2 fruit fly cellular contexts compared by ENCODE assay signal in genomic region chrX:5038411-5038810, dm6.
TF ChIP-seq lines count a peak whose summit lies in the region.

No protein-coding gene starts in this region.

TF ChIP-seq in whole organism, embryonic, 481 proteins besides CTCF, POLR2A, EP300 and RAD21 (continued from another document):
- peak; percentile 47 for TF ChIP-seq CG12769 (tag; optimal IDR thresholded peaks at IDR 0.05; lab: Kevin White, UChicago)
- 0 out of 2 replicates have a peak, but pooled peaks have one; percentile 35 for TF ChIP-seq CG17328 (GFP tag; IDR thresholded peaks at IDR 0.05; lab: Robert Waterston, UW)
- peak; percentile 25; the same call in 1 of the 3 replicates for TF ChIP-seq row (GFP tag; IDR thresholded peaks at IDR 0.05; lab: Robert Waterston, UW)
- TF ChIP-seq Drgx (GFP tag; IDR thresholded peaks at IDR 0.05; lab: Robert Waterston, UW), result 0 out of 2 replicates have a peak, but pooled peaks have one; percentile 29
- no peak for TF ChIP-seq ems (GFP tag; optimal IDR thresholded peaks at IDR 0.05; lab: Kevin White, UChicago)
- TF ChIP-seq Oaz (GFP tag; IDR thresholded peaks at IDR 0.05; lab: Robert Waterston, UW), result no peak
- peak; percentile 10 for TF ChIP-seq grau (tag; optimal IDR thresholded peaks at IDR 0.05; lab: Kevin White, UChicago)
- TF ChIP-seq CG2120 (GFP tag; optimal IDR thresholded peaks at IDR 0.05; lab: Kevin White, UChicago), result peak; percentile 36
- TF ChIP-seq sob (GFP tag; IDR thresholded peaks at IDR 0.05; lab: Robert Waterston, UW), result 0 out of 2 replicates have a peak, but pooled peaks have one; percentile 29
- 0 out of 2 replicates have a peak, but pooled peaks have one; percentile 15 for TF ChIP-seq ara (GFP tag; IDR thresholded peaks at IDR 0.05; lab: Robert Waterston, UW)
- 0 out of 2 replicates have a peak, but pooled peaks have one; percentile 26 for TF ChIP-seq CG32772 (GFP tag; IDR thresholded peaks at IDR 0.05; lab: Robert Waterston, UW)
- no peak for TF ChIP-seq CG1024 (GFP tag; IDR thresholded peaks at IDR 0.05; lab: Robert Waterston, UW)
- 0 out of 2 replicates have a peak, but pooled peaks have one; percentile 31 for TF ChIP-seq lmd (GFP tag; IDR thresholded peaks at IDR 0.05; lab: Robert Waterston, UW)
- TF ChIP-seq slbo (GFP tag; IDR thresholded peaks at IDR 0.05; lab: Robert Waterston, UW), result peak; percentile 48
- TF ChIP-seq Atf-2 (GFP tag; optimal IDR thresholded peaks at IDR 0.05; lab: Kevin White, UChicago), result no peak
- TF ChIP-seq CG15073 (GFP tag; optimal IDR thresholded peaks at IDR 0.05; lab: Kevin White, UChicago), result no peak
- peak; percentile 7 for TF ChIP-seq CG30403 (GFP tag; optimal IDR thresholded peaks at IDR 0.05; lab: Kevin White, UChicago)
- peak; percentile 13 for TF ChIP-seq fd96Cb (tag; optimal IDR thresholded peaks at IDR 0.05; lab: Kevin White, UChicago)
- peak; percentile 38; the same call in 1 of the 2 replicates for TF ChIP-seq CG32532 (GFP tag; IDR thresholded peaks at IDR 0.05; lab: Robert Waterston, UW)
- no peak for TF ChIP-seq CG8290 (GFP tag; optimal IDR thresholded peaks at IDR 0.05; lab: Kevin White, UChicago)
- peak in 1 of 2 experiments; percentile 49 for TF ChIP-seq CG8290 (tag; optimal IDR thresholded peaks at IDR 0.05; lab: Kevin White, UChicago)
- TF ChIP-seq unpg (GFP tag; optimal IDR thresholded peaks at IDR 0.05; lab: Kevin White, UChicago), result peak; percentile 28
- TF ChIP-seq CG2712 (tag; optimal IDR thresholded peaks at IDR 0.05; lab: Kevin White, UChicago), result peak; percentile 27

TF ChIP-seq in whole organism, prepupa, 60 proteins besides CTCF, POLR2A, EP300 and RAD21 (continued from another document):
- TF ChIP-seq CG8632 (GFP tag; optimal IDR thresholded peaks at IDR 0.05; lab: Kevin White, UChicago) (no peak), Ets21C (GFP tag; optimal IDR thresholded peaks at IDR 0.05; lab: Kevin White, UChicago) (no peak), svp (GFP tag; lab: Kevin White, UChicago) (peak; percentile 69), cyc (GFP tag; optimal IDR thresholded peaks at IDR 0.05; lab: Kevin White, UChicago) (peak; percentile 20), acj6 (GFP tag; optimal IDR thresholded peaks at IDR 0.05; lab: Kevin White, UChicago) (peak; percentile 33), pdm3 (GFP tag; optimal IDR thresholded peaks at IDR 0.05; lab: Kevin White, UChicago) (peak; percentile 25), CG6163 (GFP tag; IDR thresholded peaks at IDR 0.05; lab: Robert Waterston, UW) (peak; percentile 64), CG3919 (GFP tag; optimal IDR thresholded peaks at IDR 0.05; lab: Kevin White, UChicago) (peak; percentile 53), topi (GFP tag; optimal IDR thresholded peaks at IDR 0.05; lab: Kevin White, UChicago) (peak; percentile 26), CG31627 (GFP tag; optimal IDR thresholded peaks at IDR 0.05; lab: Kevin White, UChicago) (peak; percentile 11), Gug (GFP tag; IDR thresholded peaks at IDR 0.05; lab: Robert Waterston, UW) (no peak), esn (GFP tag; optimal IDR thresholded peaks at IDR 0.05; lab: Kevin White, UChicago) (peak; percentile 37), CG10631 (GFP tag; optimal IDR thresholded peaks at IDR 0.05; lab: Kevin White, UChicago) (peak; percentile 56), Smox (GFP tag; optimal IDR thresholded peaks at IDR 0.05; lab: Kevin White, UChicago) (peak; percentile 21), CG6854 (GFP tag; optimal IDR thresholded peaks at IDR 0.05; lab: Kevin White, UChicago) (no peak)
